Worm (Caenorhabditis elegans) whole organism, early embryonic: ENCODE data around the gene C37E2.3.

Source experiments
- B0310.2 ChIP-seq: sonication (generic microtip); optimal IDR thresholded peaks from 2 replicates; lab custom pipeline; 2016; ENCODE audit warnings: mild to moderate bottlenecking, missing genetic modification characterization, missing compliant biosample characterization
- F13C5.2 ChIP-seq: sonication (generic microtip); optimal IDR thresholded peaks from 2 replicates; lab custom pipeline; 2017; ENCODE audit warnings: mild to moderate bottlenecking, missing genetic modification characterization, inconsistent platforms, missing compliant biosample characterization
- aly-1 ChIP-seq: sonication (generic microtip); optimal IDR thresholded peaks from 2 replicates; lab custom pipeline; 2016; ENCODE audit warnings: missing genetic modification characterization, missing compliant biosample characterization
- ama-1 ChIP-seq: fragments of 150-350 bp; optimal IDR thresholded peaks from 2 replicates; lab custom pipeline; 2014
- ceh-13 ChIP-seq: fragments of 200-800 bp; sonication (Bioruptor generic); optimal IDR thresholded peaks from 2 replicates; lab custom pipeline; 2018; ENCODE audit warnings: mild to moderate bottlenecking, missing genetic modification characterization, missing compliant biosample characterization
- ceh-36 ChIP-seq: sonication (generic microtip); optimal IDR thresholded peaks from 2 replicates; lab custom pipeline; 2016; ENCODE audit warnings: missing genetic modification characterization, inconsistent platforms, missing compliant biosample characterization
- ets-7 ChIP-seq: sonication (generic microtip); optimal IDR thresholded peaks from 2 replicates; lab custom pipeline; 2016; ENCODE audit warnings: missing genotype, missing genetic modification characterization, missing compliant biosample characterization
- flt-1 ChIP-seq: fragments of 200-800 bp; sonication (Bioruptor generic); IDR thresholded peaks from 2 replicates; pipeline ENCODE4 v1.3.6; 2022; ENCODE audit warnings: missing genetic modification characterization, missing compliant biosample characterization
- hmbx-1 ChIP-seq: sonication (generic microtip); optimal IDR thresholded peaks from 2 replicates; lab custom pipeline; 2016; ENCODE audit warnings: mild to moderate bottlenecking, missing genetic modification characterization, missing compliant biosample characterization
- hmg-4 ChIP-seq: fragments of 200-800 bp; sonication (Bioruptor generic); optimal IDR thresholded peaks from 2 replicates; lab custom pipeline; 2018; ENCODE audit warnings: mild to moderate bottlenecking, missing genetic modification characterization, missing compliant biosample characterization
- hnd-1 ChIP-seq: sonication (generic microtip); optimal IDR thresholded peaks from 2 replicates; lab custom pipeline; 2016; ENCODE audit warnings: missing genetic modification characterization, missing compliant biosample characterization
- pes-1 ChIP-seq: fragments of 200-800 bp; sonication (Bioruptor generic); IDR thresholded peaks from 2 replicates; pipeline ENCODE4 v1.3.6; 2022; ENCODE audit warnings: missing genetic modification reagents, missing genetic modification characterization, missing compliant biosample characterization
- scrt-1 ChIP-seq: fragments of 200-800 bp; sonication (Bioruptor generic); IDR thresholded peaks from 2 replicates; pipeline ENCODE4 v1.3.6; 2022; ENCODE audit warnings: missing genetic modification characterization, missing compliant biosample characterization
- sea-1 ChIP-seq: fragments of 200-800 bp; sonication (Bioruptor generic); conservative IDR thresholded peaks from 2 replicates; pipeline ENCODE4 v1.3.6; 2022; ENCODE audit warnings: missing genetic modification characterization, missing compliant biosample characterization
- tbx-11 ChIP-seq: fragments of 200-800 bp; sonication (Bioruptor generic); IDR thresholded peaks from 2 replicates; pipeline ENCODE4 v1.3.6; 2022; ENCODE audit warnings: missing genetic modification characterization, missing compliant biosample characterization
- tbx-37 ChIP-seq: fragments of 200-800 bp; sonication (Bioruptor generic); conservative IDR thresholded peaks from 2 replicates; pipeline ENCODE4 v1.3.6; 2022; ENCODE audit warnings: missing genetic modification reagents, missing genetic modification characterization, missing compliant biosample characterization
- tra-4 ChIP-seq: sonication (generic microtip); optimal IDR thresholded peaks from 2 replicates; lab custom pipeline; 2017; ENCODE audit warnings: missing genetic modification characterization, missing compliant biosample characterization

The C37E2.3 gene

DNA sequence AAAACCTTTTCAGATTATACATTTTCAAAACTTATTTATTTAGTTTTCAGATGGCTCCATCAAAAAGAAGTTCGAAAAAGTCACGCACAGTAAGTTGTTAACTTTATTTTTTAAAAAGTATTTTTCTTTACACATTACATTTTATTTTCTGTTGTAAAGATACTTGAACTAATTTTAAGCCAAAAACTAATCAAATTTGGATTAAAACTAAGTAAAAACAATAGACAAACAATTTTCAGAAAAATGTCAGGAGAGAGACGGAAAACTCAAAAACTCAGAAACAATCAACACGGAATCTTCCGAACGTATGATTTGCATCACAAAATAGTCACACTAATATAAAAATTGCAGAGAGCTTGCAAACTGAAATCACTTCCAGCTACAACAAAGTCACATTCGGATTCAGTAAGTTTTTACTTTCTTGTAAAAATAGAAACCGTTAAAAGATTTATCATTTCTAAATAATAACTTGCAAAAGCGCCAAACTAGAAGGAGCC lies 38.3 kb upstream of the C37E2.3 start, which contains the start of gene ceh-89:
Gene ceh-89, plus strand, starts transcription at position 51 of the 497 bp plus-strand sequence.
- TF ChIP-seq tra-4 (tag; lab: Kevin White, UChicago) (no peak), scrt-1 (GFP tag; lab: Robert Waterston, UW) (no peak)

DNA sequence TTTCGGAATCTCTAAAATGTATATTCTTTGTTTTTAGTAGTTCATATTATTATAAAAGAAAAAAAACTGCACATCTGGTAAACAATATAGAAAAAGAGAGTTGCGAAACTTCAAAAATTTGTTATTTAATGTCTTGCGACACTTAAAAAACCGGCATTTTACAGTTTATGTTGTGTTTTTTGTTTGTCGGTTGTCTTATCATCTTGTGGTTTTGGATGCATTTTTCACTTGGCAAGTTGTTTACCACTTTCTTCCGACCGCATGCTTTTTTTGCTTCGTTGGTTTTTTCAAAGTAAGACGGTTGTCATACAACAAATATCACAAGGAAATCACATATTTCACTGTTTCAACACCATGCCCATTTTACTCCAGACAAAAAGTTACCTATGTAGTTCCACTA lies 34.6 kb upstream of the C37E2.3 start:
- TF ChIP-seq B0310.2 (no peak), tra-4 (tag; lab: Kevin White, UChicago) (no peak), hmbx-1 (no peak), scrt-1 (GFP tag; lab: Robert Waterston, UW) (no peak), sea-1 (GFP tag; lab: Robert Waterston, UW) (no peak), hnd-1 (tag; lab: Kevin White, UChicago) (no peak), tbx-37 (GFP tag; lab: Robert Waterston, UW) (no peak)

DNA sequence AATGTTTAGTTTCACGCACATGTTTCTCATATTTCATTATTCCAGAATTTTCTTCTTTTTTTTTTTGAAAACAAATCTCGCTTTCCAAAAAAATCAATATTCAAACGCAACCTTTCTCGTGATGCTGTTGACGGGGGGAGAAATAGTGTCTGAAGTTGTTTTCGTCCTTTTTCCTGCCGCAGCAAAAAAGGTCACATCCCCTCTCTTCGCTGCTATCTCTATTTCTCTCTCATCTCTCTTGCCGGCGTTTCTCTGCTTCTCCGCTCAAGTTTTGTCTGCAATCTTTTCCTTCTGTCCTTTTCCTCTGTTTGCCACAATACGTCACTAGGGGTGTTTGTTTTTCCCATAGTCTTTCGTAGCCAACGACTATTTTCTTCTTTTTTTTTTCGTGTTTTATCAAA lies 33.5 kb upstream of the C37E2.3 start:
- TF ChIP-seq pes-1 (GFP tag; lab: Robert Waterston, UW) (no peak), hmg-4 (GFP tag; lab: Kevin White, UChicago) (no peak)

DNA sequence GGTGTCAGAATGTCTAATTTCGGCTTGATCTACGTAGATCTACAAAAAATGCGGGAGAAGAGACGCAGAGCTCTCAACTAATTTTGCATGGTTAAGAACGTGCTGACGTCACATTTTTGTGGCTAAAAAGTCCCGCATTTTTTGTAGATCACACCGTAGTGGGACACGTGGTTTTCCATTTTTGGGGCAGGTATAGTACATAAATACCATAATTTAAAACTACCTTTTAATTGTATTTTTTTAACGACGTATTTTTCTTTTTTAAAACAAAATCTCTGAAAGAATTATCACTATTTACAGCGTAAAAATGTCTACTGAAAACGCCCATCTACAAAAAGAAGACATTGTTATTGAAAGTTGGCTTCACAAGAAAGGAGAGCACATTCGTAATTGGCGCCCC lies 32.9 kb upstream of the C37E2.3 start, which contains the start of gene akt-2:
Gene akt-2, plus strand, starts transcription at position 301 of the 400 bp plus-strand sequence.
- TF ChIP-seq ets-7 (tag; lab: Kevin White, UChicago) (no peak), B0310.2 (no peak), hmbx-1 (no peak), ceh-36 (no peak), aly-1 (no peak)

DNA sequence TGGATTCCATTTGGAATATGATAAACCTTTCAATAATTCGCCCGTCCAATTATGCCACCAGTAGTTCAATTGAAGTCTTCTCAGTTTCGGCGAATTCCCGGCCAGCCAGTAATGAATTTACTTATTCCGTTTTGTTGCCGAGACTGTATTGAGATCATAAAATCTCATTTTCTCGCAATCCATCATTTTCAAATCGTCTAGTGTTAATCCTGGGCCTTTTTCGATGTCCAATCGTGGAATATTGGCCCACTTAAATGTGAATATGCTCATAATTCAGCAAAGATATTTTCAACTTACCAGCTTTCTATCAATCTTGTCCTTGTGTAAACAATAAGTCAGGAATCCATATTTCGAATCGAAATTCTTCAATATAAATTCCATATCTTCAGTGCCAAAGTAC lies 27.6 kb upstream of the C37E2.3 start:
- no peak for TF ChIP-seq tra-4 (tag; lab: Kevin White, UChicago)
- TF ChIP-seq ama-1 (lab: Kevin White, UChicago), result no peak
- no peak for TF ChIP-seq tbx-37 (GFP tag; lab: Robert Waterston, UW)
- no peak for TF ChIP-seq F13C5.2 (tag; lab: Kevin White, UChicago)
- TF ChIP-seq ceh-13, result no peak
- TF ChIP-seq hmg-4 (GFP tag; lab: Kevin White, UChicago), result no peak
- no peak for TF ChIP-seq sea-1 (GFP tag; lab: Robert Waterston, UW)
- TF ChIP-seq aly-1, result no peak
- TF ChIP-seq hmbx-1, result no peak
- TF ChIP-seq tbx-11 (GFP tag; lab: Robert Waterston, UW), result no peak
- no peak for TF ChIP-seq hnd-1 (tag; lab: Kevin White, UChicago)
- no peak for TF ChIP-seq scrt-1 (GFP tag; lab: Robert Waterston, UW)
- TF ChIP-seq ceh-36, result no peak
- no peak for TF ChIP-seq ets-7 (tag; lab: Kevin White, UChicago)
- no peak for TF ChIP-seq B0310.2
- TF ChIP-seq pes-1 (GFP tag; lab: Robert Waterston, UW), result no peak

DNA sequence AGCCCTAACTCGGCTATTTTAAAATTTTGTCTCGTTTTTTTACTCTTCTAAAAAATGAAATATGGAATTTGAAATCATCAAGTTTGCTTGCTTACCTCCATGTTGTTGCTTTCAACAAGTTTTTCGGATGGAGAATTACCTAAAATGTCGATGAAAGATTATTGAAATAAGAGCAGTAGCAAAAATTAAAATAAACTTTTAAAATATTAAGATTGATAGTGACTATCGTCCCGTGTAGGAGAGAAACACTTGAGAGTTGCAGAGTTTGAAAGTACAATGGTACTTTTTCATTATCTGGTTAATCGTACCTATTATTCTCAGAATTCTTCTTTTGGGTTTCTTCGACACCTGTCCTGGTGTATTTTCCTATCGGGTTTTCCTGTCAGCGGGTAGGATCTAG lies 23.3 kb upstream of the C37E2.3 start, which contains the start of gene ceh-90:
Gene ceh-90, minus strand, starts transcription at position 101 of the 400 bp plus-strand sequence.
- no peak for TF ChIP-seq F13C5.2 (tag; lab: Kevin White, UChicago)
- no peak for TF ChIP-seq hmg-4 (GFP tag; lab: Kevin White, UChicago)
- no peak for TF ChIP-seq tbx-11 (GFP tag; lab: Robert Waterston, UW)
- TF ChIP-seq hmbx-1, result no peak
- no peak for TF ChIP-seq B0310.2
- TF ChIP-seq hnd-1 (tag; lab: Kevin White, UChicago), result no peak
- no peak for TF ChIP-seq pes-1 (GFP tag; lab: Robert Waterston, UW)
- TF ChIP-seq ceh-36, result no peak
- TF ChIP-seq scrt-1 (GFP tag; lab: Robert Waterston, UW), result no peak
- TF ChIP-seq tra-4 (tag; lab: Kevin White, UChicago), result no peak
- no peak for TF ChIP-seq ama-1 (lab: Kevin White, UChicago)
- TF ChIP-seq flt-1, result no peak
- TF ChIP-seq sea-1 (GFP tag; lab: Robert Waterston, UW), result no peak

DNA sequence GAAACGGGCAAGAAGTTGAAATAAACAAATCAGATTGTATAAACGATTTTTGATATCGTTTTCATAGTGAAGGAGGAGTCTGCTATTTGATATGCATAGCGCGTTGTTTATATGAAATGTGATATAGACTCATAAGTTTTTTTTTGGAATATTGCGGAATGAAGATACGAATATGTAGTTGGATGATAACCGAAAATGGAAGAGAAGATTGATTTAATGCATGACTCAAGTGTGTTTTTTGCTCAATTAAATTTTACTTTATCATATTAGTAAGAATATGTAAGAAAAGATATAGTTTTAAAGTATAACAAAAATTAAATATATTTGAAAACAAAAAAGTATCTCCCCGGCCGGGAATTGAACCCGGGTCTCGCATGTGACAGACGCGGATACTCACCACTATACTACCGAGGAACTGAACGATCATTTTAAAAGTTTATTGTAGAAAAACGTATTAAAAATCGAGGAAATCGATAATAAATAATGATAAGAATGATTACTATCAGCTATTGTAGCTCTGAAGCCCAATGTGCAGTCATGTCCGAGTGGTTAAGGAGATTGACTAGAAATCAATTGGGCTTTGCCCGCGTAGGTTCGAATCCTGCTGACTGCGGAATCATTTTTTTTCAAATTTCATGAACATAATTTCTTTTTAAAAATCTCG lies 18.4 kb upstream of the C37E2.3 start, which contains the start of gene lgc-25:
Gene lgc-25, minus strand, starts transcription at position 51 of the 664 bp plus-strand sequence.
- TF ChIP-seq ceh-36, result no peak
- TF ChIP-seq hnd-1 (tag; lab: Kevin White, UChicago), result no peak
- no peak for TF ChIP-seq pes-1 (GFP tag; lab: Robert Waterston, UW)
- TF ChIP-seq scrt-1 (GFP tag; lab: Robert Waterston, UW), result no peak
- no peak for TF ChIP-seq tbx-11 (GFP tag; lab: Robert Waterston, UW)
- TF ChIP-seq B0310.2, result no peak
- TF ChIP-seq F13C5.2 (tag; lab: Kevin White, UChicago), result no peak
- no peak for TF ChIP-seq tbx-37 (GFP tag; lab: Robert Waterston, UW)

DNA sequence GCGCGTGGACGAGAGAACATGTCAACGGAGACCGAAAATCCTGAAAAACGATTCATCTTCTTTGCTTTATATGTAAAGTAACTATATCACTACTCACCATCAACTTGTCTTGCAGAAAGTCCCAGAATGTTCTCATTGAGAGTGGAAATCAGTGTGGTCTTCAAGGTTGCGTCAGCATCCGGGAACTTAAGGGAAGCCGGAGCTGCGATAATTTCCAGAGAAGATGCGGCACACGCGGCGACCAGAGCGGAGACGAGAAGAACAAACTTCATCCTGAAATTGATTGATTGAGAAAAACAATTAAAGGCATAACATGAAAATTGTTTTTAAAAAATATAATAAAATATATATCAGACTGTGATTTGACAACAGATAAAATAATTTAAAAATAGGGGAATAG lies 16.0 kb upstream of the C37E2.3 start, which contains the start of gene vha-20:
Gene vha-20, minus strand, starts transcription at position 273 of the 400 bp plus-strand sequence.
- no peak for TF ChIP-seq ceh-13
- TF ChIP-seq scrt-1 (GFP tag; lab: Robert Waterston, UW), result no peak
- TF ChIP-seq pes-1 (GFP tag; lab: Robert Waterston, UW), result no peak
- no peak for TF ChIP-seq tbx-11 (GFP tag; lab: Robert Waterston, UW)
- TF ChIP-seq B0310.2, result no peak
- TF ChIP-seq F13C5.2 (tag; lab: Kevin White, UChicago), result no peak
- no peak for TF ChIP-seq sea-1 (GFP tag; lab: Robert Waterston, UW)
- TF ChIP-seq ama-1 (lab: Kevin White, UChicago), result no peak
- no peak for TF ChIP-seq flt-1
- no peak for TF ChIP-seq tra-4 (tag; lab: Kevin White, UChicago)
- TF ChIP-seq hmbx-1, result no peak
- no peak for TF ChIP-seq ets-7 (tag; lab: Kevin White, UChicago)
- no peak for TF ChIP-seq hmg-4 (GFP tag; lab: Kevin White, UChicago)
- no peak for TF ChIP-seq hnd-1 (tag; lab: Kevin White, UChicago)
